Worm (Caenorhabditis elegans): Measurements from ENCODE around the gene F34D10.4.

Gene F34D10.4

DNA sequence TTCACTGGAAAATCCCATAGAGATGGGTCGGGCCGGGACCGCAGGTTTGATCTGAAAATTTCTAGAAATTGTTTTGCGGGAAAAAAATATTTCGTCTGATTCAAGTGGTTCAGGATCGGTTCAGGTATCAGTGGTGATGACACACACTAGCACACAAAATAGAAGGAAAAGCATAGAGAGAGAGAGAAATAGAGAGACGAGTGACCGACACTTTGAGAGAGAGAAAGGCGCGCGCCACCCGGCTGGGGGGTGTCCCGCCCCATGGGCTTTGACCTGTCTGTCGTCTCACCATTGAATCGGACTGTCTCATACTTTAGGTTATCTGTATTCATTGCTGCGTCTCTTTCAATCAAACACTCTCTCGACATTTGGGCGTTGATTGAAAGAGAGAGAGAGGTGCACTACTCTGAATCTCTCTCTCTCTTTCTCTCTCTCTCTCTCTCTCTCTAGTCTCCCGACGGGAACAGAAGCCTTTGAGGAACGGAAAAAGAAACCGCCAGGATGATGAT is 50.1 kb downstream of the F34D10.4 start, which contains the start of gene acy-3:
acy-3 (minus strand) TSS at position 51 of the 509 bp plus-strand sequence.
- TF ChIP-seq unc-3 (GFP tag; conservative IDR thresholded peaks at IDR 0.05) (no peak), unc-3 (tag; optimal IDR thresholded peaks at IDR 0.05) (no peak), unc-86 (tag; optimal IDR thresholded peaks at IDR 0.05) (no peak), ceh-30 (tag; optimal IDR thresholded peaks at IDR 0.05) (no peak), fkh-6 (tag; optimal IDR thresholded peaks at IDR 0.05) (no peak), ceh-31 (tag; optimal IDR thresholded peaks at IDR 0.05) (peak; percentile 32), C38D4.7 (GFP tag; optimal IDR thresholded peaks at IDR 0.05) (no peak), F13H6.1 (tag; optimal IDR thresholded peaks at IDR 0.05) (peak; percentile 70), dve-1 (tag; optimal IDR thresholded peaks at IDR 0.05) (no peak), K09A11.1 (tag; optimal IDR thresholded peaks at IDR 0.05; ENCODE audit: insufficient read depth) (no peak), unc-42 (tag; optimal IDR thresholded peaks at IDR 0.05) (no peak), fkh-10 (GFP tag; optimal IDR thresholded peaks at IDR 0.05) (no peak), ceh-45 (GFP tag; IDR thresholded peaks at IDR 0.05) (no peak), che-1 (tag; optimal IDR thresholded peaks at IDR 0.05) (peak; percentile 7), pag-3 (tag; optimal IDR thresholded peaks at IDR 0.05; ENCODE audit: borderline replicate concordance) (no peak), pros-1 (tag; optimal IDR thresholded peaks at IDR 0.05) (no peak), dmd-4 (tag; optimal IDR thresholded peaks at IDR 0.05; ENCODE audit: borderline replicate concordance) (no peak), sdc-2 (tag; optimal IDR thresholded peaks at IDR 0.05) (no peak), elt-2 (tag; optimal IDR thresholded peaks at IDR 0.05) (no peak), ztf-16 (tag; optimal IDR thresholded peaks at IDR 0.05) (no peak), npax-4 (tag; optimal IDR thresholded peaks at IDR 0.05) (no peak), Y22D7AL.16 (tag; optimal IDR thresholded peaks at IDR 0.05) (no peak), ceh-2 (tag; optimal IDR thresholded peaks at IDR 0.05) (peak; percentile 13), ceh-18 (tag; optimal IDR thresholded peaks at IDR 0.05) (peak; percentile 56), ama-1 (optimal IDR thresholded peaks at IDR 0.05) (no peak), nhr-232 (tag; optimal IDR thresholded peaks at IDR 0.05) (no peak), mec-3 (tag; optimal IDR thresholded peaks at IDR 0.05; ENCODE audit: borderline replicate concordance) (no peak), hlh-6 (tag; optimal IDR thresholded peaks at IDR 0.05) (no peak), madf-2 (tag; optimal IDR thresholded peaks at IDR 0.05) (no peak), unc-55 (GFP tag; optimal IDR thresholded peaks at IDR 0.05) (peak; percentile 60), lin-11 (tag; optimal IDR thresholded peaks at IDR 0.05) (no peak), nhr-11 (tag; optimal IDR thresholded peaks at IDR 0.05) (no peak), odd-2 (tag; optimal IDR thresholded peaks at IDR 0.05) (no peak), sox-4 (tag; optimal IDR thresholded peaks at IDR 0.05) (no peak), ref-2 (tag; optimal IDR thresholded peaks at IDR 0.05) (peak; percentile 64), fax-1 (tag; optimal IDR thresholded peaks at IDR 0.05) (no peak), pat-9 (tag; optimal IDR thresholded peaks at IDR 0.05) (no peak), ceh-22 (tag; optimal IDR thresholded peaks at IDR 0.05) (no peak), ets-4 (tag; optimal IDR thresholded peaks at IDR 0.05) (no peak), elt-4 (tag; optimal IDR thresholded peaks at IDR 0.05) (no peak), gmeb-2 (tag; optimal IDR thresholded peaks at IDR 0.05) (peak; percentile 3), eyg-1 (tag; optimal IDR thresholded peaks at IDR 0.05) (no peak), ceh-6 (GFP tag; optimal IDR thresholded peaks at IDR 0.05) (no peak), pqm-1 (tag; optimal IDR thresholded peaks at IDR 0.05) (no peak), ceh-34 (tag; optimal IDR thresholded peaks at IDR 0.05) (peak; percentile 40), ceh-24 (tag; optimal IDR thresholded peaks at IDR 0.05) (no peak), tbx-2 (tag; optimal IDR thresholded peaks at IDR 0.05) (peak; percentile 44), sox-2 (GFP tag; IDR thresholded peaks at IDR 0.05) (no peak), T23F11.4 (GFP tag; optimal IDR thresholded peaks at IDR 0.05) (no peak), ahr-1 (tag; optimal IDR thresholded peaks at IDR 0.05) (no peak), rnt-1 (tag; optimal IDR thresholded peaks at IDR 0.05) (peak; percentile 73), pax-1 (tag; optimal IDR thresholded peaks at IDR 0.05) (no peak), hlh-15 (tag; optimal IDR thresholded peaks at IDR 0.05) (no peak), lim-6 (tag; optimal IDR thresholded peaks at IDR 0.05) (no peak), syd-9 (tag; optimal IDR thresholded peaks at IDR 0.05) (no peak)

Measured in whole organism, late embryonic.